Worm (Caenorhabditis elegans): ENCODE measurements around the gene der-2.

Gene der-2

ce11 chrIII:7242988-7243387, 20.1 kb upstream of the der-2 start, which contains the start of gene osm-10:
TSS of gene osm-10 (plus strand) at chrIII:7243280.
- TF ChIP-seq daf-8 (GFP tag; IDR thresholded peaks at IDR 0.05) (no peak), arid-1 (GFP tag; conservative IDR thresholded peaks at IDR 0.05) (no peak), lim-7 (GFP tag; IDR thresholded peaks at IDR 0.05) (no peak), snpc-4 (tag; optimal IDR thresholded peaks at IDR 0.05) (no peak), aha-1 (tag) (peak; percentile 52), F44E2.7 (GFP tag; IDR thresholded peaks at IDR 0.05) (no peak)

ce11 chrIII:7241065-7241464, 18.1 kb upstream of the der-2 start, which contains the start of gene ztf-31:
TSS of gene ztf-31 (plus strand) at chrIII:7241365.
- TF ChIP-seq T20F7.1 (GFP tag; optimal IDR thresholded peaks at IDR 0.05) (no peak), ceh-32 (tag; optimal IDR thresholded peaks at IDR 0.05; ENCODE audit: poor library complexity) (no peak), ceh-82 (tag; optimal IDR thresholded peaks at IDR 0.05) (no peak), lin-29 (GFP tag; IDR thresholded peaks at IDR 0.05) (no peak), duxl-1 (tag; optimal IDR thresholded peaks at IDR 0.05; ENCODE audit: poor library complexity) (no peak), lim-7 (GFP tag; IDR thresholded peaks at IDR 0.05) (no peak), F44E2.7 (GFP tag; IDR thresholded peaks at IDR 0.05) (no peak), vab-7 (GFP tag; IDR thresholded peaks at IDR 0.05) (no peak), pqm-1 (tag; optimal IDR thresholded peaks at IDR 0.05) (no peak), spr-1 (tag; optimal IDR thresholded peaks at IDR 0.05) (no peak), dmd-9 (GFP tag; IDR thresholded peaks at IDR 0.05) (no peak), R02D3.7 (tag; optimal IDR thresholded peaks at IDR 0.05) (no peak), F49E8.2 (tag; optimal IDR thresholded peaks at IDR 0.05; ENCODE audit: borderline replicate concordance) (no peak), aly-2 (tag; optimal IDR thresholded peaks at IDR 0.05) (no peak), zfp-2 (tag; optimal IDR thresholded peaks at IDR 0.05) (no peak), pha-4 (GFP tag; IDR thresholded peaks at IDR 0.05) (no peak), pha-4 (tag; optimal IDR thresholded peaks at IDR 0.05) (no peak), mdl-1 (tag; optimal IDR thresholded peaks at IDR 0.05) (no peak), zfp-3 (GFP tag; conservative IDR thresholded peaks at IDR 0.05) (no peak), attf-4 (tag; optimal IDR thresholded peaks at IDR 0.05) (no peak), ztf-7 (tag; optimal IDR thresholded peaks at IDR 0.05) (no peak)

ce11 chrIII:7239416-7239815, 16.5 kb upstream of the der-2 start:
- TF ChIP-seq mes-2 (tag; optimal IDR thresholded peaks at IDR 0.05; ENCODE audit: poor library complexity, severe bottlenecking), result no peak
- TF ChIP-seq unc-62 (GFP tag; optimal IDR thresholded peaks at IDR 0.05 in 1 of 2), result peak in 1 of 2 experiments; percentile 90
- no peak for TF ChIP-seq unc-62 (tag; optimal IDR thresholded peaks at IDR 0.05)

- TF ChIP-seq zip-2 (tag; optimal IDR thresholded peaks at IDR 0.05) (peak; percentile 46), nhr-6 (tag; optimal IDR thresholded peaks at IDR 0.05) (no peak)
Observed at ce11 chrIII:7238727-7239126, 15.8 kb upstream of the der-2 start, which contains the start of gene pars-1. TSS of gene pars-1 (plus strand) at chrIII:7239027.

ce11 chrIII:7235660-7236059, 12.7 kb upstream of the der-2 start:
- peak; percentile 85 for TF ChIP-seq set-16 (GFP tag; IDR thresholded peaks at IDR 0.05)

- no peak for TF ChIP-seq F49E8.2 (tag; optimal IDR thresholded peaks at IDR 0.05; ENCODE audit: borderline replicate concordance)
- no peak for TF ChIP-seq ctbp-1 (GFP tag; IDR thresholded peaks at IDR 0.05)
- TF ChIP-seq nhr-77 (tag; optimal IDR thresholded peaks at IDR 0.05), result peak; percentile 5
- no peak for TF ChIP-seq madf-5 (GFP tag; IDR thresholded peaks at IDR 0.05)
- TF ChIP-seq ZK337.2 (GFP tag; IDR thresholded peaks at IDR 0.05), result no peak
- TF ChIP-seq arid-1 (GFP tag; conservative IDR thresholded peaks at IDR 0.05), result 0 out of 2 replicates have a peak, but pooled peaks have one; percentile 19
- peak; percentile 62 for TF ChIP-seq mep-1 (tag; optimal IDR thresholded peaks at IDR 0.05)
- TF ChIP-seq daf-16 (GFP tag; optimal IDR thresholded peaks at IDR 0.05), result no peak
- TF ChIP-seq daf-16 (tag; optimal IDR thresholded peaks at IDR 0.05), result peak; percentile 40
- no peak for TF ChIP-seq vab-7 (GFP tag; IDR thresholded peaks at IDR 0.05)
- TF ChIP-seq aha-1 (tag), result peak; percentile 51
- peak; percentile 35 for TF ChIP-seq hlh-30 (tag; optimal IDR thresholded peaks at IDR 0.05; ENCODE audit: insufficient read depth)
- TF ChIP-seq ceh-44 (GFP tag; IDR thresholded peaks at IDR 0.05), result no peak
- no peak for TF ChIP-seq pha-4 (GFP tag; IDR thresholded peaks at IDR 0.05)
- peak; percentile 43 for TF ChIP-seq pha-4 (tag; optimal IDR thresholded peaks at IDR 0.05)
- no peak for TF ChIP-seq zip-11 (GFP tag; IDR thresholded peaks at IDR 0.05)
- TF ChIP-seq dve-1 (tag; optimal IDR thresholded peaks at IDR 0.05; ENCODE audit: insufficient read depth), result peak; percentile 62
- peak in 1 of 2 experiments; percentile 89 for TF ChIP-seq lsy-2 (tag; optimal IDR thresholded peaks at IDR 0.05)
- TF ChIP-seq rbr-2 (tag; optimal IDR thresholded peaks at IDR 0.05), result peak; percentile 44
Observed at ce11 chrIII:7234148-7234547, 11.2 kb upstream of the der-2 start, which contains the start of gene ndus-8. TSS of gene ndus-8 (minus strand) at chrIII:7234202.
